Fruit fly (Drosophila melanogaster): ENCODE measurements around the gene CG9609.

The CG9609 gene

DNA sequence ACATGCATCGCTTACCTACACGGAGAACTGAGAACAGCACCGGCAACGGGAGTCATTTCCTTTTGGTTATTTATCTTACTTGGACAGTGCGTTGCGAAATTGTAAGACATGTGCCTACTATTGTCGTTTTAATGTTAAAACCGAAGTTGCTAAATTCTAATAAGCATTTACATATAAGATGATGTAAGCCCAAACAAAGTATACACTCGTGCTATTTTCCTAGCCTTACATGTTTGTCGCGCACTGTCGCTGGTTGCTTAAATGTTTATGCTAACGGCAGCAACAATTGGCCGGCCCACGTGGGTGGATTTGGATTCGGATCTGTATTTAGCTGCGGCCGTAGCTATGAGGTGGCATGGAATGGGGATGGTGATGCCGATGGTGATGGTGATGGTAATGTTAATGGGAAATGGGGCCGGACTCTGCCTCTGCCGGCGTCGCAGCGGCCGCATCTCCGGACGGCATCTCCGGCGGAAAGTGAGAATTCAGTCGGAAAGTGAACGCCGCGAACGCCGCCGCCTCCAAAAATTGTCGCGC, 24.5 kb upstream of the CG9609 start, which contains the start of gene CG4829 (continued):
- TF ChIP-seq CG14965 (GFP tag; optimal IDR thresholded peaks at IDR 0.05; ENCODE audit: borderline replicate concordance), result peak; percentile 23
- peak; percentile 79 for TF ChIP-seq CG15601 (tag; optimal IDR thresholded peaks at IDR 0.05)
- peak; percentile 58 for TF ChIP-seq CG34376 (GFP tag; optimal IDR thresholded peaks at IDR 0.05)
- peak; percentile 6 for TF ChIP-seq Sry-β (GFP tag; optimal IDR thresholded peaks at IDR 0.05)
- peak; percentile 85 for TF ChIP-seq CG17385 (GFP tag; optimal IDR thresholded peaks at IDR 0.05)
- TF ChIP-seq Rfx (GFP tag; IDR thresholded peaks at IDR 0.05), result peak; percentile 94
- TF ChIP-seq CG13775 (GFP tag; optimal IDR thresholded peaks at IDR 0.05), result peak; percentile 60
- TF ChIP-seq wdn (GFP tag; IDR thresholded peaks at IDR 0.05), result peak; percentile 70; the same call in 1 of the 2 replicates
- TF ChIP-seq Nf-YB (GFP tag; optimal IDR thresholded peaks at IDR 0.05), result peak; percentile 62
- peak; percentile 31 for TF ChIP-seq CG2202 (tag; optimal IDR thresholded peaks at IDR 0.05)
- peak; percentile 7 for TF ChIP-seq pzg (GFP tag; optimal IDR thresholded peaks at IDR 0.05)
- TF ChIP-seq Camta (GFP tag; optimal IDR thresholded peaks at IDR 0.05), result peak; percentile 70
- TF ChIP-seq Hsf (GFP tag; optimal IDR thresholded peaks at IDR 0.05), result peak; percentile 86
- peak; percentile 63 for TF ChIP-seq CG16815 (GFP tag; optimal IDR thresholded peaks at IDR 0.05)
- TF ChIP-seq ssp (GFP tag; IDR thresholded peaks at IDR 0.05), result peak; percentile 79
- TF ChIP-seq btn (GFP tag; optimal IDR thresholded peaks at IDR 0.05), result peak; percentile 76
- TF ChIP-seq CG11723 (GFP tag; optimal IDR thresholded peaks at IDR 0.05), result peak; percentile 77
- peak; percentile 72 for TF ChIP-seq twi (tag; optimal IDR thresholded peaks at IDR 0.05)
- TF ChIP-seq prd (optimal IDR thresholded peaks at IDR 0.05), result no peak
- peak; percentile 90 for TF ChIP-seq prd (GFP tag; IDR thresholded peaks at IDR 0.05)
- peak; percentile 69 for TF ChIP-seq CG11398 (GFP tag; optimal IDR thresholded peaks at IDR 0.05)
- no peak for TF ChIP-seq CG42726 (GFP tag; IDR thresholded peaks at IDR 0.05; ENCODE audit: partially characterized antibody)
- TF ChIP-seq dmrt99B (tag; optimal IDR thresholded peaks at IDR 0.05), result peak; percentile 94
- TF ChIP-seq ERR (GFP tag; optimal IDR thresholded peaks at IDR 0.05), result peak; percentile 74
- TF ChIP-seq Ptx1 (GFP tag; IDR thresholded peaks at IDR 0.05), result peak; percentile 90
- peak; percentile 7 for TF ChIP-seq pfk (GFP tag; optimal IDR thresholded peaks at IDR 0.05)
- TF ChIP-seq CG15696 (tag; optimal IDR thresholded peaks at IDR 0.05), result peak; percentile 73
- peak; percentile 79 for TF ChIP-seq CG4854 (GFP tag; optimal IDR thresholded peaks at IDR 0.05)
- TF ChIP-seq CG9932 (GFP tag; IDR thresholded peaks at IDR 0.05), result peak; percentile 84
- peak; percentile 83 for TF ChIP-seq CG3847 (GFP tag; IDR thresholded peaks at IDR 0.05)
- TF ChIP-seq CG30403 (GFP tag; optimal IDR thresholded peaks at IDR 0.05), result peak; percentile 85
- TF ChIP-seq otp (GFP tag; IDR thresholded peaks at IDR 0.05), result peak; percentile 86
- peak; percentile 88 for TF ChIP-seq CG4820 (GFP tag; optimal IDR thresholded peaks at IDR 0.05)
- TF ChIP-seq CG3995 (GFP tag; optimal IDR thresholded peaks at IDR 0.05), result peak; percentile 19
- peak; percentile 92 for TF ChIP-seq CG13424 (tag; optimal IDR thresholded peaks at IDR 0.05)
- no peak for TF ChIP-seq Hr39 (optimal IDR thresholded peaks at IDR 0.05)
- TF ChIP-seq CG16779 (GFP tag; IDR thresholded peaks at IDR 0.05), result 0 out of 2 replicates have a peak, but pooled peaks have one; percentile 49
- TF ChIP-seq CG12299 (tag; optimal IDR thresholded peaks at IDR 0.05), result peak; percentile 79
- no peak for TF ChIP-seq nom (GFP tag; optimal IDR thresholded peaks at IDR 0.05)
- no peak for TF ChIP-seq cg (GFP tag; optimal IDR thresholded peaks at IDR 0.05)
- TF ChIP-seq ase (GFP tag; IDR thresholded peaks at IDR 0.05), result peak; percentile 85
- peak; percentile 80 for TF ChIP-seq CG6254 (GFP tag; optimal IDR thresholded peaks at IDR 0.05)
- peak; percentile 89 for TF ChIP-seq CG6813 (GFP tag; optimal IDR thresholded peaks at IDR 0.05)
- TF ChIP-seq Atf-2 (GFP tag; optimal IDR thresholded peaks at IDR 0.05), result peak; percentile 77
- TF ChIP-seq lola (GFP tag; optimal IDR thresholded peaks at IDR 0.05), result peak in 1 of 3 experiments; percentile 66
- peak; percentile 58 for TF ChIP-seq Myb (GFP tag; optimal IDR thresholded peaks at IDR 0.05)
- TF ChIP-seq CG12769 (tag; optimal IDR thresholded peaks at IDR 0.05), result peak; percentile 95
- TF ChIP-seq CG7357 (GFP tag; IDR thresholded peaks at IDR 0.05), result peak; percentile 58; the same call in 1 of the 3 replicates
- TF ChIP-seq org-1 (GFP tag; optimal IDR thresholded peaks at IDR 0.05), result peak; percentile 88
- 0 out of 3 replicates have a peak, but pooled peaks have one; percentile 30 for TF ChIP-seq z (GFP tag; IDR thresholded peaks at IDR 0.05)
